Worm (Caenorhabditis elegans) whole organism, L3 larva: ENCODE data around the gene srx-33.

Experiments
- ceh-82 ChIP-seq: fragments of 150-350 bp; optimal IDR thresholded peaks from 2 replicates; lab custom pipeline; 2014; ENCODE audit warnings: missing biosample characterization, missing genetic modification characterization
- fkh-10 ChIP-seq: sonication (generic microtip); optimal IDR thresholded peaks from 2 replicates; lab custom pipeline; 2017; ENCODE audit warnings: missing biosample characterization, missing genetic modification reagents, missing genetic modification characterization
- fos-1 ChIP-seq: fragments of 150-350 bp; optimal IDR thresholded peaks from 2 replicates; lab custom pipeline; 2014; ENCODE audit warnings: missing biosample characterization, missing genetic modification characterization
- lin-39 ChIP-seq: fragments of 150-350 bp; optimal IDR thresholded peaks from 2 replicates; lab custom pipeline; 2018; ENCODE audit warnings: missing biosample characterization, missing genetic modification reagents, missing genetic modification characterization
- mdl-1 ChIP-seq: fragments of 150-350 bp; optimal IDR thresholded peaks from 2 replicates; lab custom pipeline; 2014; ENCODE audit warnings: missing biosample characterization, missing genetic modification characterization
- nhr-11 ChIP-seq: fragments of 150-350 bp; optimal IDR thresholded peaks from 2 replicates; lab custom pipeline; 2014; ENCODE audit warnings: missing biosample characterization, missing genetic modification characterization
- nhr-237 ChIP-seq: fragments of 150-350 bp; optimal IDR thresholded peaks from 2 replicates; lab custom pipeline; 2014; ENCODE audit warnings: missing biosample characterization, missing genetic modification characterization
- nhr-28 ChIP-seq: fragments of 150-350 bp; optimal IDR thresholded peaks from 2 replicates; lab custom pipeline; 2014; ENCODE audit warnings: missing biosample characterization, missing genetic modification characterization
- pha-4 ChIP-seq: fragments of 150-350 bp; optimal IDR thresholded peaks from 2 replicates; lab custom pipeline; 2014; ENCODE audit warnings: missing biosample characterization, missing genetic modification reagents, missing genetic modification characterization
- snpc-4 ChIP-seq: fragments of 150-350 bp; optimal IDR thresholded peaks from 2 replicates; lab custom pipeline; 2014; ENCODE audit warnings: missing biosample characterization, missing genetic modification characterization
- tbx-2 ChIP-seq: sonication (generic microtip); optimal IDR thresholded peaks from 2 replicates; lab custom pipeline; 2016; ENCODE audit warnings: mild to moderate bottlenecking, missing genetic modification characterization, missing compliant biosample characterization
- unc-39 ChIP-seq: sonication (generic microtip); optimal IDR thresholded peaks from 4 replicates; lab custom pipeline; 2017; ENCODE audit warnings: missing biosample characterization, missing genetic modification characterization
- unc-62 ChIP-seq: fragments of 150-350 bp; sonication (generic microtip); optimal IDR thresholded peaks from 4 replicates; lab custom pipeline; 2014; ENCODE audit warnings: missing biosample characterization, missing genetic modification reagents, missing genetic modification characterization

- TF ChIP-seq mdl-1 (no peak), pha-4 (no peak), nhr-237 (tag; lab: Kevin White, UChicago) (no peak), snpc-4 (no peak), unc-39 (tag; lab: Kevin White, UChicago) (no peak), nhr-11 (tag; lab: Kevin White, UChicago) (no peak), lin-39 (tag; lab: Kevin White, UChicago) (no peak), fos-1 (no peak), fkh-10 (GFP tag; lab: Kevin White, UChicago) (no peak), nhr-28 (tag; lab: Kevin White, UChicago) (no peak), unc-62 (GFP tag; lab: Kevin White, UChicago) (no peak), tbx-2 (tag; lab: Kevin White, UChicago) (no peak), ceh-82 (tag; lab: Kevin White, UChicago) (no peak)
Measured at ce11 chrV:7079388-7079787, 39.3 kb downstream of the srx-33 start.
